Worm (Caenorhabditis elegans): Measurements from ENCODE around the gene C49H3.12.

The C49H3.12 gene

DNA sequence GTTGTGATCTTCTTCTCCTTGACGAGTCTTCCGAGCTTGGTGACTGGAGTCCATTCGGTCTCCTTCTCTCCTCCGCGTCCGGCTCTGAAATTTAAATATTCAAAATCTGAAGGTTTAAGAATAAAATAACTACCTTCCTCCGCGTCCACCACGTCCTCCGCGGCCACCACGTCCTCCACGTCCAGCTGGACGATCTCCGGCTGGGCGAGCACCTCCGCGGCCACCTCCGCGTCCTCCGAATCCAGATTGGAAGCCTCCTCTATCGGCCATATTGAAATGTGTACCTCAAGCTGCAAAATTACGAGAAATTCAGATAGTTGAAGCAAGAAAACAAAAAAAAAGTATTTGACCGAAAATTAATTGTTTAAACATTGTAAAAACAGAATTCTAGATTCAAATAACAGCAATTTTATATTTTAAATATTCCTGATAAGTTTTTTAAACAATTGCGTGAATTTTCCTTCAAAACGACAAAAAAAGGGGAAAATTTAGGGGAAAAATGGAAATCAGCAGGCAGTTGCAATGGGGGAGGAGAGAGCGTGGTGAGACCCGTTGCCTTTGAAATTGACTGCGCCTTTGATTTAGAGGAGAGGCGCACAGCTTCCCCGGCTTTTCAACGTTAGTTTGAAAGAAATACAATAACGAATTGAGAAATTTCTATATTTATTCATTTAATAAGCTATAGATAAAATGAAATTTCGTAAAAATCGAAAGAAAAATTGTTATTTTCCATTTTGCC is 847 bp downstream of the C49H3.12 start, which contains the start of gene rps-2:
TSS of gene rps-2 (minus strand) at position 290 of the 739 bp plus-strand sequence.
- TF ChIP-seq med-1 (GFP tag; optimal IDR thresholded peaks at IDR 0.05; ENCODE audit: insufficient read depth), result no peak
- TF ChIP-seq tab-1 (GFP tag; IDR thresholded peaks at IDR 0.05), result no peak
- no peak for TF ChIP-seq ztf-29 (GFP tag; IDR thresholded peaks at IDR 0.05)
- no peak for TF ChIP-seq ztf-23 (GFP tag; IDR thresholded peaks at IDR 0.05)
- TF ChIP-seq flt-1 (GFP tag; IDR thresholded peaks at IDR 0.05), result no peak
- TF ChIP-seq T22C8.4 (GFP tag; IDR thresholded peaks at IDR 0.05), result no peak
- TF ChIP-seq cog-1 (tag; optimal IDR thresholded peaks at IDR 0.05), result no peak
- TF ChIP-seq ref-1 (GFP tag; conservative IDR thresholded peaks at IDR 0.05), result no peak
- TF ChIP-seq klf-2 (GFP tag; conservative IDR thresholded peaks at IDR 0.05), result no peak

DNA sequence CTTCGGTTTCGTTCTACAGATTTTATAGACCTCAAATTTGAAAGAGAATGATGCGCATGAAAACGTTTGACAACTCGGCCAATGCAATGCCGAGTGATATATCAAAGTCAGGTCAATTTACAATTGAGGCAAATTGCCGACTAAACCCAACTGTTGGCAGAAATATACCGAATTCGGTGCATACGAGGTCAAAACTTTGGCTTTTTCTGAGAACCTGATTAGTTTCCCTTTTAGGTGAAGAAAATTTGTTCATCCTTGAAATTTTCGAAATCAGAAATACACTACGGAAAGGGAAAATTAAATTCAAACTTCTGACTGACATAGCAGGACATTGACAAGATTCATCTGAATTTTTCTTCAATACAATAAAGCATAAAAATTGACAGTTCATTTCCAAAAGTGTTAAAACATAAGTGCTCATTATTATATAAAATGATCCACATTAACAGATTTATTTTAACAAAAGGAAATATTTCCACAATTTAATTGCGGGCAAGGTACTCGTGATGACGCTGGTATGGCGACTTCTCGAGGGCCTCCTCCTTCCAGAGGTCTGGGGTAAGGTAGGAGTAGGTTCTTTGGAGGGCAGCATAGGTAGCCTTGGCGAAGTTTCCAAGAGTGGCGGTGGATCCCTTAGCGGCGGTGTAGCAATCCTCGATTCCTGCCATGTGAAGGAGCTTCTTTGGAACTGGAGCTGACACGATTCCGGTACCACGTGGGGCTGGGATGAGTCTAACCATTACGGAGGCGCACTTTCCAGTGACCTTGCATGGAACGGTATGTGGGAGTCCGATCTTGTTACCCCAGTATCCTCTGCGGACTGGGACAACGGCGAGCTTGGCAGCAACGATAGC is 1.9 kb downstream of the C49H3.12 start:
- no peak for TF ChIP-seq cog-1 (tag; optimal IDR thresholded peaks at IDR 0.05)
- no peak for TF ChIP-seq T22C8.4 (GFP tag; IDR thresholded peaks at IDR 0.05)
- no peak for TF ChIP-seq ztf-23 (GFP tag; IDR thresholded peaks at IDR 0.05)
- TF ChIP-seq flt-1 (GFP tag; IDR thresholded peaks at IDR 0.05), result no peak
- no peak for TF ChIP-seq ztf-29 (GFP tag; IDR thresholded peaks at IDR 0.05)
- no peak for TF ChIP-seq ref-1 (GFP tag; conservative IDR thresholded peaks at IDR 0.05)
- TF ChIP-seq med-1 (GFP tag; optimal IDR thresholded peaks at IDR 0.05; ENCODE audit: insufficient read depth), result no peak
- no peak for TF ChIP-seq tab-1 (GFP tag; IDR thresholded peaks at IDR 0.05)

DNA sequence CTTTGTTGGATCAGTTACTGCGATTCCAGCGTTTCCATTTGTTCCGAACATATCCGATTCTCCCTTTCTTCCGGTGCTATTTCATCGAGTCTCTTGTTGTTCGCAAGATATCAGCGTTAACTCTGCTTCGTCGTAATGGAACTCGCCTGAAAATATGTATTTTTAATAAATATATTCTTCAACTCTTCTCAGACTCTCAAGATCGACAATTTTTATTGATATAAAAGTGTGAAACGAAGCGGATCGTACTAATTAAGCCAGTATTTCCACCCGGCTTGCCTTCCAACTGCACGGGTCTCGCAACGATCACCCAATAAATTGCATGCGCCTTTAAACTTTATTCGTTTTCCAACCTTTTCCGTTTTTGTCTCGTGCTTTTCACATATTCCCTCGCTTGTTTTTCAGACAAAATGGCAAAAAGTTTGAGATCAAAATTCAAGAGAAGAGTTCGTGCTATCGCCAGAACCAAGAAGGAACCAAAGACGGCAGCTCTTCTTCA is 3.1 kb downstream of the C49H3.12 start, which contains the start of the genes xpo-3 and C49H3.3:
TSS of gene xpo-3 (minus strand) at position 51 of the 499 bp plus-strand sequence.
TSS of gene C49H3.3 (plus strand) at position 369 of the 499 bp plus-strand sequence.
- TF ChIP-seq tab-1 (GFP tag; IDR thresholded peaks at IDR 0.05), result no peak
- TF ChIP-seq klf-2 (GFP tag; conservative IDR thresholded peaks at IDR 0.05), result no peak
- no peak for TF ChIP-seq cog-1 (tag; optimal IDR thresholded peaks at IDR 0.05)
- no peak for TF ChIP-seq ztf-23 (GFP tag; IDR thresholded peaks at IDR 0.05)
- TF ChIP-seq T22C8.4 (GFP tag; IDR thresholded peaks at IDR 0.05), result no peak
- TF ChIP-seq flt-1 (GFP tag; IDR thresholded peaks at IDR 0.05), result no peak
- TF ChIP-seq ztf-29 (GFP tag; IDR thresholded peaks at IDR 0.05), result no peak
- TF ChIP-seq ref-1 (GFP tag; conservative IDR thresholded peaks at IDR 0.05), result no peak
- no peak for TF ChIP-seq med-1 (GFP tag; optimal IDR thresholded peaks at IDR 0.05; ENCODE audit: insufficient read depth)

DNA sequence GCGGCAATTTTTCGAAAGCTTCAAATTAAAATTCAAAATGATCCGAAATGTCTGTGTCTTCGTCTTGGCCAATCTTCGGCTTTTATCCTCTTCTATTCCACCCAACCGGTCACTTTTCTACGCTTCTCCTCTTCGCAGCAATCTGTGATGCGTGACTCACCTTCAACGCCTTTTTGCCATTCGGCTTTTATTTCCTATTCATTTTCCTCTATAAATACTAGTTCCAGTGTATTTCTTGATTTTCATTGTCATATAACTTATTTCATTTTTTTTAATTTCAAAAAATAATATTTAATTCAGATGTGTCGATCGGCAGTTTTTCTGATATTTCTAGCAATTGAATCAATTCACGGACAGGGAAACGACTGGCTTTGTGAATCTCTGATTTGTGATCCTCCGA is 7.0 kb downstream of the C49H3.12 start, which contains the start of gene C49H3.16:
TSS of gene C49H3.16 (plus strand) at position 301 of the 400 bp plus-strand sequence.
- TF ChIP-seq klf-2 (GFP tag; conservative IDR thresholded peaks at IDR 0.05) (no peak), flt-1 (GFP tag; IDR thresholded peaks at IDR 0.05) (no peak), cog-1 (tag; optimal IDR thresholded peaks at IDR 0.05) (no peak), ref-1 (GFP tag; conservative IDR thresholded peaks at IDR 0.05) (no peak), tab-1 (GFP tag; IDR thresholded peaks at IDR 0.05) (no peak), ztf-29 (GFP tag; IDR thresholded peaks at IDR 0.05) (no peak), ztf-23 (GFP tag; IDR thresholded peaks at IDR 0.05) (no peak), med-1 (GFP tag; optimal IDR thresholded peaks at IDR 0.05; ENCODE audit: insufficient read depth) (no peak), T22C8.4 (GFP tag; IDR thresholded peaks at IDR 0.05) (no peak)

DNA sequence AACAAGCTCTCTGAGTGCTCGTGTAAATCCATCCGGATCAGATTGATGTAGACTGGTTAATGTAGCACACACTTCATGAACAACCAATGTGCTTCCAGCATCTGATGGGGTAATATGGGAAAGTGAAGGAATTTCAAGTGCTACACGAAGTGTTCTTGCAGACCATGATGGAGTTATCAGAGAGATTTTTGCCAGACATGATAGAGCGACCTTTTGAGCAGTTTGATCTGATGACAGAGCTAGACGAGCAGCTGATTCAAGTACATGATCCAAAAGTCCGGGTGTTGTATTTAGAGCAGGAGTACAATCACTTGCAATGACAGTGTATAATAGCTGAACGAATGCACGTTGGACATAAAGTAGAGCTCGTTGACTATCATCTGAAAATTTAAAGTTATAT is 9.2 kb downstream of the C49H3.12 start:
- TF ChIP-seq tab-1 (GFP tag; IDR thresholded peaks at IDR 0.05) (no peak), ztf-29 (GFP tag; IDR thresholded peaks at IDR 0.05) (no peak), med-1 (GFP tag; optimal IDR thresholded peaks at IDR 0.05; ENCODE audit: insufficient read depth) (no peak), ztf-23 (GFP tag; IDR thresholded peaks at IDR 0.05) (no peak), cog-1 (tag; optimal IDR thresholded peaks at IDR 0.05) (no peak), klf-2 (GFP tag; conservative IDR thresholded peaks at IDR 0.05) (no peak), flt-1 (GFP tag; IDR thresholded peaks at IDR 0.05) (no peak), ref-1 (GFP tag; conservative IDR thresholded peaks at IDR 0.05) (no peak), T22C8.4 (GFP tag; IDR thresholded peaks at IDR 0.05) (no peak)

DNA sequence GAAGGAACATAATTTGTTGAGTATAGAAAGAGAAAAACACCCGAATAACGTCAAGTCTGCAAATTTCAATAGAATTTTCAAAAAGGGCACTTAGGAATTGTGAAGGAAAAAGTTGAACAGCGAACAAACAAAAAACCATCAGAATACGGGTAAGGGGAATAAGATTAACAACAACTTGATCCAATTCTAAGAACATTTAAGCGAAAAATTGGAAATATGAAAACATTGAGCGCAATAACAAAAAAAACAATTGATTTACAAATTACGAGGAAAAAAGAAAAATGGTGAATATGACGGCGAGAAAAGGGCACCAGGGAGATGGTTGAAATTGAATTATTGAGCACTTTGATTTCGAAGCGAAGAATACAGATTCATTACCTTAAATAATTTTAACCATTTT is 10.2 kb downstream of the C49H3.12 start:
- TF ChIP-seq tab-1 (GFP tag; IDR thresholded peaks at IDR 0.05) (no peak), ref-1 (GFP tag; conservative IDR thresholded peaks at IDR 0.05) (no peak), ztf-29 (GFP tag; IDR thresholded peaks at IDR 0.05) (no peak), flt-1 (GFP tag; IDR thresholded peaks at IDR 0.05) (no peak), cog-1 (tag; optimal IDR thresholded peaks at IDR 0.05) (no peak), ztf-23 (GFP tag; IDR thresholded peaks at IDR 0.05) (no peak), klf-2 (GFP tag; conservative IDR thresholded peaks at IDR 0.05) (no peak), med-1 (GFP tag; optimal IDR thresholded peaks at IDR 0.05; ENCODE audit: insufficient read depth) (no peak), T22C8.4 (GFP tag; IDR thresholded peaks at IDR 0.05) (no peak)

DNA sequence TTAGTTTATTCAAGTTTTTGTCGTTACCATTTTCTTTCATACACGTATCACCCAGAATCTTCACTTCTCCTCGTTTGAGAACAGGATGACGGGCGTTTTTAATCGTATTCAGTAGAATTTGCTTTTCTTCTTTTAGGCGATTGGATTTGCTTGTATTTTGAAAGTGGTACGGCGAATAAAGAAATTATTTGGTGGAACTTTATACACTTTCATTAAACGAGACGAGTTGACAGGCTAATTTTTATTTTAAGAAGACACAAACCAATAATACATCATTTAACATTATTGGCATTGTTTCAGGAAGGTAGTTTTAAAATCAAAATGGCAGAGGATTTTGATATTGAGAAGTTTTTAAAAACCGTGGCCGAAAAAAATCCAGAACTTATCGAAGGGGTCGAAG is 12.1 kb downstream of the C49H3.12 start, which contains the start of gene C49H3.4:
TSS of gene C49H3.4 (plus strand) at position 301 of the 400 bp plus-strand sequence.
- TF ChIP-seq ref-1 (GFP tag; conservative IDR thresholded peaks at IDR 0.05) (no peak), flt-1 (GFP tag; IDR thresholded peaks at IDR 0.05) (no peak), klf-2 (GFP tag; conservative IDR thresholded peaks at IDR 0.05) (no peak), cog-1 (tag; optimal IDR thresholded peaks at IDR 0.05) (no peak), ztf-23 (GFP tag; IDR thresholded peaks at IDR 0.05) (no peak), tab-1 (GFP tag; IDR thresholded peaks at IDR 0.05) (no peak), ztf-29 (GFP tag; IDR thresholded peaks at IDR 0.05) (no peak), T22C8.4 (GFP tag; IDR thresholded peaks at IDR 0.05) (no peak)

DNA sequence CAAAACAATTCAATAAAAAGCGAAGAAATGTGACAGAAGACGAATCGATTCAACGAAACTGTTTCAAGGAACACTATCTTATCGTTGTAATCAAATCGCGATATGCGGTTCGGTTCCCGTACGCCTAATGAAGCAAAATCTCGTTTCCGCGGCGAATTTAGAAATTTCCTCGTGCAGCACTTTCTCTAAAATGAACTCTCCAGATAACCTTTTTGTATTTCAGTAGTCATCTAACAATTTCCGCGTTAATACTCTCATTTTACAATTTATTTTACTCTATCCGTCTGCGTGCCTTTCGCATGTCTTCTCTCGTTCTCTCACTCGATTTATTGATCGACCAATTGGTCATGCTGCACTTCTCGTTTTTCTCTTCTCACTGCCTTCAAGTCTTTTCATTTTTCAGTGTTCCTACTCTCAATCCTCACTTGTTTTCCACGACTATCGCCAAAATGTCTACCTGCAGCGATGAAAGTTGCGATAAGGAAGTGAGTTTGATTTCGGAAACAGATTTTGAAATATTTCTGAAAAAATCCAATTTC is 16.9 kb downstream of the C49H3.12 start, which contains the start of the genes npp-27 and ntl-4:
TSS of gene npp-27 (minus strand) at position 51 of the 539 bp plus-strand sequence.
TSS of gene ntl-4 (plus strand) at position 379 of the 539 bp plus-strand sequence.
- no peak for TF ChIP-seq ztf-23 (GFP tag; IDR thresholded peaks at IDR 0.05)
- no peak for TF ChIP-seq cog-1 (tag; optimal IDR thresholded peaks at IDR 0.05)
- TF ChIP-seq T22C8.4 (GFP tag; IDR thresholded peaks at IDR 0.05), result peak; percentile 54; the same call in 1 of the 2 replicates
